Fruit fly (Drosophila melanogaster): Measurements from ENCODE around the gene Efhc1.1.

Gene Efhc1.1

DNA sequence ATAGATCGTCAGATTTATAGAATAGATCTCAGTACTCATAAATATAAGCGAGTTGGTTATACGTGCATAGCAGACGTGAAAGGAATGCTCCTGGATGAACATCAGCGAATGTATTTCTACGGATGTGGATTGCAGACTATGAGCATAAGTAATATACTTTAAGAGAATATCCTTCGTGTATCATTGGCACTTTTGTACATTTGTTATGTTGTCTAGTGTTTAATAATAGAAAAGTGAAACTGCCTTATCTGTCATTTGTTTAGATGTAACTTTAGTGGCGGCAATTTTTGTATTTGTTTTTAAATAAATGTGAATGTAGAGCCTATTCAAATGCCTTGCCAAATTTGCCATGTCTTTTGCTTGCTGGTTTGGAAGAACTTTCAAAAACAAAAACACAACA is 10.8 kb downstream of the Efhc1.1 start, which contains the start of gene CG43672:
Gene CG43672 (plus strand): TSS at position 301 of the 400 bp plus-strand sequence.
- TF ChIP-seq CG6792 (GFP tag; optimal IDR thresholded peaks at IDR 0.05) (no peak), CG1621 (tag; optimal IDR thresholded peaks at IDR 0.05) (no peak), Eip93F (GFP tag; optimal IDR thresholded peaks at IDR 0.05) (no peak), CG6163 (GFP tag; IDR thresholded peaks at IDR 0.05) (no peak), CG9139 (GFP tag; optimal IDR thresholded peaks at IDR 0.05) (no peak), Sox102F (GFP tag; optimal IDR thresholded peaks at IDR 0.05) (no peak), CG3919 (GFP tag; optimal IDR thresholded peaks at IDR 0.05) (no peak), acj6 (GFP tag; optimal IDR thresholded peaks at IDR 0.05) (no peak), eg (GFP tag; IDR thresholded peaks at IDR 0.05) (no peak)

DNA sequence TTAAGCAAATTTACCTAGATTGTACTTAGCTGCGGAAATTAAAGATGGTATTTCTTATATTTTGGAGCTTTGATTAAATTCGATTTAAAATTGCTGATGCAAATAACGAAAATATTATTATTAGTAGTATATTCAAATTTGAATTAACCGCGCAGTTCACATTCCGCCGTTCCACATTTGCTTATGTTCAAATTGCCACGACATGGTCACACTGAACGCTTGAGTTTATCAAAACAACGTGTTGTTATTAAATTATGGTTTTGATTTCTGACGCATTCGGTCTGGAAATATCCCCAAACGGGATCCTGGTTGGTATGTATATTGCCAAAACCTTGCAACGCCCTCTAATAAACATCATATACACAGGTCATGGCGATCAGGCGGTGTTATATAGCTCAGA is 14.1 kb downstream of the Efhc1.1 start, which contains the start of gene CG33172:
Gene CG33172 (plus strand): TSS at position 208 of the 400 bp plus-strand sequence.
- no peak for TF ChIP-seq CG3919 (GFP tag; optimal IDR thresholded peaks at IDR 0.05)
- TF ChIP-seq esn (GFP tag; optimal IDR thresholded peaks at IDR 0.05), result no peak
- TF ChIP-seq Hr4 (GFP tag; optimal IDR thresholded peaks at IDR 0.05), result no peak
- no peak for TF ChIP-seq vri (GFP tag; optimal IDR thresholded peaks at IDR 0.05)
- no peak for TF ChIP-seq spab (GFP tag; optimal IDR thresholded peaks at IDR 0.05)
- TF ChIP-seq Sox14 (GFP tag; optimal IDR thresholded peaks at IDR 0.05), result no peak
- TF ChIP-seq svp (GFP tag), result no peak
- no peak for TF ChIP-seq CG8632 (GFP tag; optimal IDR thresholded peaks at IDR 0.05)
- TF ChIP-seq fkh (GFP tag; optimal IDR thresholded peaks at IDR 0.05), result no peak

dm6 chrX:15766395-15766866 is 17.1 kb downstream of the Efhc1.1 start, which contains the start of gene CG8952:
TSS of gene CG8952 (minus strand) at chrX:15766445.
- TF ChIP-seq fkh (GFP tag; optimal IDR thresholded peaks at IDR 0.05), result no peak
- TF ChIP-seq net (GFP tag; optimal IDR thresholded peaks at IDR 0.05), result no peak
- TF ChIP-seq CG8632 (GFP tag; optimal IDR thresholded peaks at IDR 0.05), result no peak
- TF ChIP-seq CG8319 (GFP tag; optimal IDR thresholded peaks at IDR 0.05), result no peak
- TF ChIP-seq vri (GFP tag; optimal IDR thresholded peaks at IDR 0.05), result no peak
- TF ChIP-seq Ets96B (tag; optimal IDR thresholded peaks at IDR 0.05), result no peak
- TF ChIP-seq OdsH (GFP tag; optimal IDR thresholded peaks at IDR 0.05), result no peak
- no peak for TF ChIP-seq CG34406 (GFP tag; optimal IDR thresholded peaks at IDR 0.05)
- TF ChIP-seq Met (GFP tag; optimal IDR thresholded peaks at IDR 0.05), result no peak
- no peak for TF ChIP-seq eg (GFP tag; IDR thresholded peaks at IDR 0.05)
- TF ChIP-seq CG4318 (GFP tag; optimal IDR thresholded peaks at IDR 0.05), result no peak
- TF ChIP-seq CG15336 (GFP tag; IDR thresholded peaks at IDR 0.05), result no peak
- no peak for TF ChIP-seq CG7368 (GFP tag; optimal IDR thresholded peaks at IDR 0.05)
- TF ChIP-seq CG11762 (GFP tag; optimal IDR thresholded peaks at IDR 0.05; ENCODE audit: insufficient read depth), result no peak
- TF ChIP-seq CG1621 (tag; optimal IDR thresholded peaks at IDR 0.05), result no peak

- TF ChIP-seq svp (GFP tag), result no peak
- TF ChIP-seq CG1621 (tag; optimal IDR thresholded peaks at IDR 0.05), result no peak
- no peak for TF ChIP-seq CG10669 (GFP tag; optimal IDR thresholded peaks at IDR 0.05)
- TF ChIP-seq CG8319 (GFP tag; optimal IDR thresholded peaks at IDR 0.05), result no peak
- no peak for TF ChIP-seq CG34406 (GFP tag; optimal IDR thresholded peaks at IDR 0.05)
These were observed 20.8 kb downstream of the Efhc1.1 start, which contains the start of gene Polr3A for dm6 chrX:15762723-15763122. TSS of gene Polr3A (plus strand) at chrX:15762956.

DNA sequence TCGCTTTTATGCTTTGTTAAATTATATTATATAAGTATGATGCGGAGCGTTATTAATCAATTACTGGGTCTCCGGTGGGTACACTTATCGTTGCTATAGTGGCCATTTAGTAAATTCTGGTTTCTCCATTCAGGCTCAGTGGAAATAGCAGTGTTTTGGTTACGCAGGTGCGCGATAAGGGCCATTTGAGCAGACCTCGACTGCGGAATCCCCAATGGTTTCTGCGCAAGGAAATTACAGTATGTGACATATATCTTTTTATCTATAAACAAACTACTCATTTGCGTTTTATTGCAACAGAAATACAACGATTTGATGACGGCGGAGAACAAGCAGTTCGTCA is 22.2 kb downstream of the Efhc1.1 start:
- TF ChIP-seq vri (GFP tag; optimal IDR thresholded peaks at IDR 0.05), result no peak
- TF ChIP-seq CG1621 (tag; optimal IDR thresholded peaks at IDR 0.05), result no peak
- no peak for TF ChIP-seq Lpt (GFP tag; optimal IDR thresholded peaks at IDR 0.05)
- no peak for TF ChIP-seq Hr4 (GFP tag; optimal IDR thresholded peaks at IDR 0.05)
- no peak for TF ChIP-seq CG6792 (GFP tag; optimal IDR thresholded peaks at IDR 0.05)
- no peak for TF ChIP-seq CG8632 (GFP tag; optimal IDR thresholded peaks at IDR 0.05)
- no peak for TF ChIP-seq Sox102F (GFP tag; optimal IDR thresholded peaks at IDR 0.05)
- TF ChIP-seq achi (GFP tag; optimal IDR thresholded peaks at IDR 0.05), result no peak
- no peak for TF ChIP-seq Sox14 (GFP tag; optimal IDR thresholded peaks at IDR 0.05)
- TF ChIP-seq Sox15 (GFP tag; optimal IDR thresholded peaks at IDR 0.05), result no peak
- TF ChIP-seq CG4318 (GFP tag; optimal IDR thresholded peaks at IDR 0.05), result no peak
- TF ChIP-seq CG31627 (GFP tag; optimal IDR thresholded peaks at IDR 0.05), result no peak
- no peak for TF ChIP-seq Eip78C (GFP tag)
- no peak for TF ChIP-seq CG9139 (GFP tag; optimal IDR thresholded peaks at IDR 0.05)
- TF ChIP-seq CG16779 (tag; optimal IDR thresholded peaks at IDR 0.05), result no peak

Data from whole organism, prepupa.